Fruit fly (Drosophila melanogaster) whole organism, embryonic: ENCODE measurements around the gene CG32984.
A peak's percentile ranks its signal among the peaks of the same experiment; 100 is the strongest.

Experiments
- Aef1 ChIP-seq: fragments of 200-800 bp; sonication (Bioruptor generic); IDR thresholded peaks from 3 replicates; pipeline ENCODE4 v1.3.6; 2022; ENCODE audit warnings: missing biosample characterization, missing genetic modification characterization
- Awh ChIP-seq: fragments of 200-800 bp; sonication (Bioruptor generic); IDR thresholded peaks from 2 replicates; pipeline ENCODE4, ENCODE4 v1.3.6; 2022; ENCODE audit warnings: missing biosample characterization, missing genetic modification characterization
- CG11723 ChIP-seq: fragments of 200-800 bp; sonication (Bioruptor generic); optimal IDR thresholded peaks from 2 replicates; lab custom pipeline; 2017; ENCODE audit warnings: missing biosample characterization, mild to moderate bottlenecking, missing genetic modification characterization
- CG13624 ChIP-seq: fragments of 200-800 bp; sonication (Bioruptor generic); optimal IDR thresholded peaks from 2 replicates; lab custom pipeline; 2016; ENCODE audit warnings: missing biosample characterization, missing genetic modification characterization
- CG15696 ChIP-seq: fragments of 200-800 bp; sonication (Bioruptor generic); optimal IDR thresholded peaks from 2 replicates; lab custom pipeline; 2019; ENCODE audit warnings: missing biosample characterization, mild to moderate bottlenecking, missing genetic modification characterization, moderate library complexity
- CG16779 ChIP-seq: fragments of 200-800 bp; sonication (Bioruptor generic); IDR thresholded peaks from 2 replicates; pipeline ENCODE4 v1.3.6; 2022; ENCODE audit warnings: missing biosample characterization, missing genetic modification characterization
- CG17612 ChIP-seq: fragments of 200-800 bp; sonication (Bioruptor generic); IDR thresholded peaks from 2 replicates; pipeline ENCODE4 v1.3.6; 2022; ENCODE audit warnings: missing biosample characterization, missing genetic modification characterization
- CG18599 ChIP-seq: fragments of 200-800 bp; sonication (Bioruptor generic); optimal IDR thresholded peaks from 3 replicates; lab custom pipeline; 2017; ENCODE audit warnings: missing biosample characterization, missing genetic modification characterization, mild to moderate bottlenecking, moderate library complexity, missing genetic modification reagents
- CG2202 ChIP-seq: fragments of 200-800 bp; sonication (Bioruptor generic); optimal IDR thresholded peaks from 2 replicates; lab custom pipeline; 2018; ENCODE audit warnings: missing biosample characterization, mild to moderate bottlenecking, missing genetic modification characterization
- CG3065 ChIP-seq: fragments of 200-800 bp; sonication (Bioruptor generic); optimal IDR thresholded peaks from 2 replicates; lab custom pipeline; 2016; ENCODE audit warnings: missing biosample characterization, missing genetic modification characterization
- CG3407 ChIP-seq: fragments of 200-800 bp; sonication (Bioruptor generic); optimal IDR thresholded peaks from 2 replicates; lab custom pipeline; 2018; ENCODE audit warnings: missing biosample characterization, mild to moderate bottlenecking, missing genetic modification characterization
- CG3838 ChIP-seq: fragments of 200-800 bp; sonication (Bioruptor generic); optimal IDR thresholded peaks from 3 replicates; lab custom pipeline; 2016; ENCODE audit warnings: missing biosample characterization, missing genetic modification characterization
- CG4424 ChIP-seq: fragments of 200-800 bp; sonication (Bioruptor generic); optimal IDR thresholded peaks from 3 replicates; lab custom pipeline; 2016; ENCODE audit warnings: missing biosample characterization, missing genetic modification characterization
- CG6254 ChIP-seq: fragments of 200-800 bp; sonication (Bioruptor generic); optimal IDR thresholded peaks from 3 replicates; lab custom pipeline; 2017; ENCODE audit warnings: mild to moderate bottlenecking, missing biosample characterization, missing genetic modification reagents, missing genetic modification characterization
- CG7928 ChIP-seq: fragments of 200-800 bp; sonication (Bioruptor generic); optimal IDR thresholded peaks from 2 replicates; lab custom pipeline; 2017; ENCODE audit warnings: missing biosample characterization, mild to moderate bottlenecking, missing genetic modification characterization
- CG7987 ChIP-seq: fragments of 200-800 bp; sonication (Bioruptor generic); optimal IDR thresholded peaks from 2 replicates; lab custom pipeline; 2018; ENCODE audit warnings: missing biosample characterization, mild to moderate bottlenecking, missing genetic modification characterization, moderate library complexity
- CG8478 ChIP-seq: fragments of >200 bp; optimal IDR thresholded peaks from 2 replicates; lab custom pipeline; 2018
- CG8924 ChIP-seq: fragments of 200-800 bp; optimal IDR thresholded peaks from 3 replicates; lab custom pipeline; 2019; ENCODE audit warnings: missing biosample characterization, mild to moderate bottlenecking, missing genetic modification characterization, moderate library complexity
- CG8944 ChIP-seq: fragments of 200-800 bp; sonication (Bioruptor generic); optimal IDR thresholded peaks from 3 replicates; lab custom pipeline; 2016; ENCODE audit warnings: missing biosample characterization, missing genetic modification characterization
- Dip2 ChIP-seq: fragments of 200-800 bp; sonication (Bioruptor generic); IDR thresholded peaks from 2 replicates; pipeline ENCODE4 v1.3.6; 2022; ENCODE audit warnings: missing biosample characterization, missing genetic modification characterization
- Fer1 ChIP-seq: fragments of 200-800 bp; sonication (Bioruptor generic); optimal IDR thresholded peaks from 2 replicates; lab custom pipeline; 2017; ENCODE audit warnings: missing biosample characterization, mild to moderate bottlenecking, missing genetic modification characterization
- H2.0 ChIP-seq: fragments of 200-800 bp; sonication (Bioruptor generic); IDR thresholded peaks from 2 replicates; pipeline ENCODE4 v1.3.6; 2022; ENCODE audit warnings: missing biosample characterization, missing genetic modification characterization
- HLH54F ChIP-seq: fragments of 200-800 bp; sonication (Bioruptor generic); optimal IDR thresholded peaks from 3 replicates; lab custom pipeline; 2016; ENCODE audit warnings: missing biosample characterization, missing genetic modification characterization
- NK7.1 ChIP-seq: fragments of 200-800 bp; sonication (Bioruptor generic); optimal IDR thresholded peaks from 3 replicates; lab custom pipeline; 2016; ENCODE audit warnings: missing biosample characterization, missing genetic modification characterization
- Neu2 ChIP-seq: fragments of 200-800 bp; sonication (Bioruptor generic); optimal IDR thresholded peaks from 3 replicates; lab custom pipeline; 2016; ENCODE audit warnings: missing biosample characterization, missing genetic modification characterization, borderline replicate concordance
- NfI ChIP-seq: fragments of 200-800 bp; sonication (Bioruptor generic); optimal IDR thresholded peaks from 3 replicates; lab custom pipeline; 2018; ENCODE audit warnings: missing biosample characterization, mild to moderate bottlenecking, missing genetic modification characterization, moderate library complexity
- Oaz ChIP-seq: fragments of 200-800 bp; sonication (Bioruptor generic); IDR thresholded peaks from 2 replicates; pipeline ENCODE4 v1.3.6; 2022; ENCODE audit warnings: missing biosample characterization, missing genetic modification characterization
- Pdp1 ChIP-seq, 2 experiments: fragments of 200-800 bp; sonication (Bioruptor generic); optimal IDR thresholded peaks; 3 replicates each; lab custom pipeline; 2016; ENCODE audit warnings: missing biosample characterization in 2 of 2, missing genetic modification characterization in 2 of 2, mild to moderate bottlenecking in 1 of 2, moderate library complexity in 1 of 2
- Vsx1 ChIP-seq: fragments of 200-800 bp; sonication (Bioruptor generic); optimal IDR thresholded peaks from 2 replicates; lab custom pipeline; 2017; ENCODE audit warnings: missing biosample characterization, mild to moderate bottlenecking, missing genetic modification characterization, missing genetic modification reagents
- ase ChIP-seq: fragments of 200-800 bp; sonication (Bioruptor generic); IDR thresholded peaks from 3 replicates; pipeline ENCODE4 v1.3.6; 2022; ENCODE audit warnings: missing biosample characterization, missing genetic modification characterization
- br ChIP-seq: fragments of >200 bp; optimal IDR thresholded peaks from 2 replicates; lab custom pipeline; 2017
- disco-r ChIP-seq: fragments of 200-800 bp; sonication (Bioruptor generic); optimal IDR thresholded peaks from 2 replicates; lab custom pipeline; 2016; ENCODE audit warnings: missing biosample characterization, missing genetic modification characterization
- dpn ChIP-seq, 2 experiments: fragments of 200-800 bp; sonication (Bioruptor generic); optimal IDR thresholded peaks; 3 replicates each; lab custom pipeline; 2016; ENCODE audit warnings: missing biosample characterization in 2 of 2, missing genetic modification characterization in 2 of 2
- gcm2 ChIP-seq: fragments of 200-800 bp; sonication (Bioruptor generic); optimal IDR thresholded peaks from 2 replicates; lab custom pipeline; 2016; ENCODE audit warnings: missing biosample characterization, missing genetic modification characterization
- gfzf ChIP-seq: fragments of 200-800 bp; sonication (Bioruptor generic); optimal IDR thresholded peaks from 2 replicates; lab custom pipeline; 2016; ENCODE audit warnings: missing biosample characterization, mild to moderate bottlenecking, missing genetic modification characterization, moderate library complexity
- ind ChIP-seq: fragments of 200-800 bp; sonication (Bioruptor generic); optimal IDR thresholded peaks from 3 replicates; lab custom pipeline; 2016; ENCODE audit warnings: missing biosample characterization, missing genetic modification characterization
- lbe ChIP-seq: fragments of 200-800 bp; sonication (Bioruptor generic); optimal IDR thresholded peaks from 2 replicates; lab custom pipeline; 2016; ENCODE audit warnings: missing biosample characterization, mild to moderate bottlenecking, missing genetic modification characterization
- mirr ChIP-seq: fragments of 200-800 bp; sonication (Bioruptor generic); optimal IDR thresholded peaks from 3 replicates; lab custom pipeline; 2018; ENCODE audit warnings: missing biosample characterization, mild to moderate bottlenecking, missing genetic modification characterization
- nau ChIP-seq: fragments of 200-800 bp; sonication (Bioruptor generic); optimal IDR thresholded peaks from 3 replicates; lab custom pipeline; 2017; ENCODE audit warnings: missing biosample characterization, mild to moderate bottlenecking, missing genetic modification characterization, missing genetic modification reagents
- nom ChIP-seq: fragments of 200-800 bp; sonication (Bioruptor generic); optimal IDR thresholded peaks from 2 replicates; lab custom pipeline; 2017; ENCODE audit warnings: missing biosample characterization, missing genetic modification characterization, mild to moderate bottlenecking, moderate library complexity, missing genetic modification reagents
- odd ChIP-seq: fragments of 200-800 bp; sonication (Bioruptor generic); optimal IDR thresholded peaks from 2 replicates; lab custom pipeline; 2017; ENCODE audit warnings: missing biosample characterization, mild to moderate bottlenecking, missing genetic modification characterization
- pita ChIP-seq: fragments of 200-800 bp; sonication (Bioruptor generic); optimal IDR thresholded peaks from 2 replicates; lab custom pipeline; 2017; ENCODE audit warnings: missing biosample characterization, mild to moderate bottlenecking, missing genetic modification characterization
- sc ChIP-seq, 3 experiments: fragments of >200 bp in 2 of 3; fragments of 200-800 bp in 1 of 3; sonication (Bioruptor generic) in 1 of 3; optimal IDR thresholded peaks; 2 replicates in 2 of 3; 3 replicates in 1 of 3; lab custom pipeline; 2017; ENCODE audit warnings: mild to moderate bottlenecking in 1 of 3, missing biosample characterization in 1 of 3, missing genetic modification characterization in 1 of 3, missing genetic modification reagents in 1 of 3
- schlank ChIP-seq: fragments of 200-800 bp; sonication (Bioruptor generic); optimal IDR thresholded peaks from 2 replicates; lab custom pipeline; 2018; ENCODE audit warnings: missing biosample characterization, mild to moderate bottlenecking, missing genetic modification characterization
- sim ChIP-seq: fragments of 200-800 bp; sonication (Bioruptor generic); IDR thresholded peaks from 2 replicates; pipeline ENCODE4 v1.3.6; 2022; ENCODE audit warnings: missing biosample characterization, missing genetic modification characterization
- sna ChIP-seq: fragments of 200-800 bp; sonication (Bioruptor generic); IDR thresholded peaks from 2 replicates; pipeline ENCODE4 v1.3.6; 2022; ENCODE audit warnings: missing biosample characterization, missing genetic modification characterization; ENCODE audit not compliant: partially characterized antibody
- sob ChIP-seq: fragments of 200-800 bp; sonication (Bioruptor generic); IDR thresholded peaks from 2 replicates; pipeline ENCODE4 v1.3.6; 2022; ENCODE audit warnings: missing biosample characterization, missing genetic modification characterization
- tx ChIP-seq: fragments of 200-800 bp; sonication (Bioruptor generic); optimal IDR thresholded peaks from 2 replicates; lab custom pipeline; 2016; ENCODE audit warnings: missing biosample characterization, missing genetic modification characterization
- zfh2 ChIP-seq: fragments of 200-800 bp; sonication (Bioruptor generic); optimal IDR thresholded peaks from 2 replicates; lab custom pipeline; 2016; ENCODE audit warnings: missing biosample characterization, missing genetic modification characterization

CG32984 gene

dm6 chr2L:8951184-8951934, 13.4 kb upstream of the CG32984 start, which contains the start of gene C1GalTA (continued):
- TF ChIP-seq HLH54F (GFP tag; lab: Kevin White, UChicago) (peak; percentile 48), sob (peak; percentile 95), ind (peak; percentile 94), CG4424 (GFP tag; lab: Kevin White, UChicago) (peak; percentile 96), tx (peak; percentile 6), Oaz (GFP tag; lab: Robert Waterston, UW) (peak; percentile 86), CG3065 (GFP tag; lab: Kevin White, UChicago) (peak; percentile 87), NfI (GFP tag; lab: Kevin White, UChicago) (peak; percentile 92), ase (peak; percentile 91), Fer1 (GFP tag; lab: Kevin White, UChicago) (peak; percentile 98), CG11723 (peak; percentile 89), zfh2 (peak; percentile 73), Awh (GFP tag; lab: Robert Waterston, UW) (peak; percentile 95), CG2202 (peak; percentile 97), CG8924 (tag; lab: Kevin White, UChicago) (peak; percentile 100), sna (no peak), Dip2 (GFP tag; lab: Robert Waterston, UW) (no peak), CG3838 (GFP tag; lab: Kevin White, UChicago) (no peak), Neu2 (GFP tag; lab: Kevin White, UChicago) (no peak), CG3407 (peak; percentile 96), CG17612 (GFP tag; lab: Robert Waterston, UW) (peak; percentile 87), Pdp1 (GFP tag; optimal IDR thresholded peaks at IDR 0.05; lab: Kevin White, UChicago) (peak; percentile 63 to 74), CG15696 (tag; lab: Kevin White, UChicago) (peak; percentile 95), gcm2 (GFP tag; lab: Kevin White, UChicago) (peak; percentile 16), CG7928 (GFP tag; lab: Kevin White, UChicago) (peak; percentile 75), Vsx1 (peak; percentile 90), CG16779 (GFP tag; lab: Robert Waterston, UW) (no peak), pita (GFP tag; lab: Kevin White, UChicago) (no peak), mirr (GFP tag; lab: Kevin White, UChicago) (peak; percentile 62), lbe (peak; percentile 90), odd (GFP tag; lab: Kevin White, UChicago) (peak; percentile 97), Aef1 (GFP tag; lab: Robert Waterston, UW) (peak; percentile 91), CG13624 (peak; percentile 61), CG6254 (peak; percentile 93), sim (GFP tag; lab: Robert Waterston, UW) (peak; percentile 96), gfzf (GFP tag; lab: Kevin White, UChicago) (no peak), br (no peak), CG8944 (GFP tag; lab: Kevin White, UChicago) (no peak), CG18599 (peak; percentile 99), disco-r (GFP tag; lab: Kevin White, UChicago) (peak; percentile 58), NK7.1 (GFP tag; lab: Kevin White, UChicago) (peak; percentile 43), nau (GFP tag; lab: Kevin White, UChicago) (peak; percentile 93), CG7987 (peak; percentile 83), schlank (peak; percentile 78), dpn (GFP tag; optimal IDR thresholded peaks at IDR 0.05; lab: Kevin White, UChicago) (peak; percentile 68 to 94), CG8478 (lab: Kevin White, UChicago) (no peak), H2.0 (peak; percentile 91), sc (optimal IDR thresholded peaks at IDR 0.05; lab: Kevin White, UChicago) (no peak), sc (GFP tag; optimal IDR thresholded peaks at IDR 0.05; lab: Kevin White, UChicago) (peak; percentile 97), nom (GFP tag; lab: Kevin White, UChicago) (peak; percentile 97)
